Fruit fly (Drosophila melanogaster) whole organism, wandering third instar larva: ENCODE data around the gene mio.

Source experiments
- Abd-B ChIP-seq: fragments of >200 bp; optimal IDR thresholded peaks from 2 replicates; lab custom pipeline; 2017; ENCODE audit warnings: missing biosample characterization, missing genetic modification characterization
- CG32264 ChIP-seq: fragments of 200-800 bp; sonication (Bioruptor generic); optimal IDR thresholded peaks from 2 replicates; lab custom pipeline; 2016; ENCODE audit warnings: missing biosample characterization, missing genetic modification characterization
- CG9705 ChIP-seq: fragments of 200-800 bp; sonication (Bioruptor generic); optimal IDR thresholded peaks from 2 replicates; lab custom pipeline; 2018; ENCODE audit warnings: missing biosample characterization, mild to moderate bottlenecking, missing genetic modification characterization
- CrebA ChIP-seq: fragments of 200-800 bp; sonication (Bioruptor generic); optimal IDR thresholded peaks from 2 replicates; lab custom pipeline; 2016; ENCODE audit warnings: missing biosample characterization, mild to moderate bottlenecking, missing genetic modification characterization, borderline replicate concordance
- Dfd ChIP-seq: fragments of >200 bp; optimal IDR thresholded peaks from 2 replicates; lab custom pipeline; 2017; ENCODE audit warnings: missing biosample characterization, missing genetic modification characterization
- Dif ChIP-seq: fragments of 200-275, 200-300 bp; sonication (Bioruptor generic); optimal IDR thresholded peaks from 2 replicates; lab custom pipeline; 2018; ENCODE audit warnings: missing biosample characterization, missing genetic modification characterization; ENCODE audit not compliant: partially characterized antibody
- GATAd ChIP-seq: sonication (Bioruptor generic); optimal IDR thresholded peaks from 2 replicates; lab custom pipeline; 2016; ENCODE audit warnings: missing biosample characterization, missing genetic modification characterization
- HLH106 ChIP-seq: fragments of 200-800 bp; optimal IDR thresholded peaks from 3 replicates; lab custom pipeline; 2019; ENCODE audit warnings: missing biosample characterization, mild to moderate bottlenecking, missing genetic modification characterization, moderate library complexity
- Hnf4 ChIP-seq: fragments of 200-800 bp; sonication (Bioruptor generic); optimal IDR thresholded peaks from 2 replicates; lab custom pipeline; 2016; ENCODE audit warnings: missing biosample characterization, mild to moderate bottlenecking, missing genetic modification characterization
- Hr78 ChIP-seq: fragments of >200 bp; optimal IDR thresholded peaks from 2 replicates; lab custom pipeline; 2017; ENCODE audit warnings: missing biosample characterization, missing genetic modification characterization
- Hr83 ChIP-seq: fragments of 200-300 bp; sonication (Bioruptor generic); optimal IDR thresholded peaks from 2 replicates; lab custom pipeline; 2016; ENCODE audit warnings: missing biosample characterization, mild to moderate bottlenecking, missing genetic modification characterization, moderate library complexity; ENCODE audit not compliant: poor library complexity, severe bottlenecking
- Jra ChIP-seq: sonication (Bioruptor generic); optimal IDR thresholded peaks from 2 replicates; lab custom pipeline; 2016; ENCODE audit warnings: missing biosample characterization, missing genetic modification characterization
- Mio ChIP-seq: sonication (Bioruptor generic); optimal IDR thresholded peaks from 2 replicates; lab custom pipeline; 2016; ENCODE audit warnings: missing biosample characterization, missing genetic modification characterization
- Myc ChIP-seq: fragments of >200 bp; optimal IDR thresholded peaks from 2 replicates; lab custom pipeline; 2017
- N ChIP-seq: fragments of >200 bp; optimal IDR thresholded peaks from 2 replicates; lab custom pipeline; 2018; ENCODE audit warnings: missing biosample characterization, missing external identifiers, missing genetic modification characterization
- OdsH ChIP-seq: fragments of 200-800 bp; sonication (Bioruptor generic); optimal IDR thresholded peaks from 2 replicates; lab custom pipeline; 2016; ENCODE audit warnings: missing biosample characterization, mild to moderate bottlenecking, missing genetic modification characterization
- Rel ChIP-seq, 2 experiments: fragments of 200-800 bp; sonication (Bioruptor generic) in 1 of 2; optimal IDR thresholded peaks; 2 replicates in 1 of 2; 3 replicates in 1 of 2; lab custom pipeline; 2016 to 2019; ENCODE audit warnings: mild to moderate bottlenecking in 2 of 2, missing biosample characterization in 2 of 2, missing genetic modification characterization in 2 of 2, moderate library complexity in 1 of 2
- Sp1 ChIP-seq: fragments of 200-800 bp; sonication (Bioruptor generic); optimal IDR thresholded peaks from 3 replicates; lab custom pipeline; 2019; ENCODE audit warnings: missing biosample characterization, mild to moderate bottlenecking, missing genetic modification characterization, moderate library complexity
- Vsx2 ChIP-seq: fragments of 200-300, 225-300 bp; sonication (Bioruptor generic); optimal IDR thresholded peaks from 2 replicates; lab custom pipeline; 2018; ENCODE audit warnings: missing biosample characterization, missing genetic modification characterization; ENCODE audit not compliant: partially characterized antibody
- br ChIP-seq: fragments of 200-800 bp; sonication (Bioruptor generic); optimal IDR thresholded peaks from 2 replicates; lab custom pipeline; 2016; ENCODE audit warnings: missing biosample characterization, missing genetic modification characterization
- brk ChIP-seq: fragments of 200-800 bp; sonication (Bioruptor generic); optimal IDR thresholded peaks from 2 replicates; lab custom pipeline; 2016; ENCODE audit warnings: missing biosample characterization, mild to moderate bottlenecking, missing genetic modification characterization
- dl ChIP-seq, 2 experiments: fragments of 175-275, 200-275 bp in 1 of 2; fragments of 200-275 bp in 1 of 2; sonication (Bioruptor generic); optimal IDR thresholded peaks; lab custom pipeline; 2018; ENCODE audit warnings: mild to moderate bottlenecking in 2 of 2, missing biosample characterization in 2 of 2, missing genetic modification characterization in 2 of 2, moderate library complexity in 2 of 2; ENCODE audit not compliant: partially characterized antibody in 2 of 2, insufficient read depth in 1 of 2
- dmrt93B ChIP-seq: fragments of 200-800 bp; sonication (Bioruptor generic); optimal IDR thresholded peaks from 2 replicates; lab custom pipeline; 2018; ENCODE audit warnings: missing biosample characterization, mild to moderate bottlenecking, missing genetic modification characterization
- dsf ChIP-seq: sonication (Bioruptor generic); optimal IDR thresholded peaks from 2 replicates; lab custom pipeline; 2016; ENCODE audit warnings: missing biosample characterization, missing genetic modification characterization, borderline replicate concordance
- ey ChIP-seq: fragments of 200-800 bp; sonication (Bioruptor generic); optimal IDR thresholded peaks from 2 replicates; lab custom pipeline; 2016; ENCODE audit warnings: missing biosample characterization, missing genetic modification characterization
- foxo ChIP-seq, 2 experiments: fragments of 200-800 bp; sonication (Bioruptor generic); optimal IDR thresholded peaks; 2 replicates in 1 of 2; 3 replicates in 1 of 2; lab custom pipeline; 2016 to 2017; ENCODE audit warnings: missing biosample characterization in 2 of 2, missing genetic modification characterization in 2 of 2
- fru ChIP-seq: fragments of 200-800 bp; sonication (Bioruptor generic); optimal IDR thresholded peaks from 3 replicates; lab custom pipeline; 2016; ENCODE audit warnings: missing biosample characterization, mild to moderate bottlenecking, missing genetic modification characterization
- h ChIP-seq: fragments of 200-800 bp; sonication (Bioruptor generic); optimal IDR thresholded peaks from 3 replicates; lab custom pipeline; 2016; ENCODE audit warnings: missing biosample characterization, mild to moderate bottlenecking, missing genetic modification characterization
- jim ChIP-seq: fragments of 175-275, 200-325 bp; sonication (Bioruptor generic); optimal IDR thresholded peaks from 2 replicates; lab custom pipeline; 2016; ENCODE audit warnings: missing biosample characterization, mild to moderate bottlenecking, missing genetic modification characterization
- lola ChIP-seq: fragments of >200 bp; optimal IDR thresholded peaks from 2 replicates; lab custom pipeline; 2017; ENCODE audit warnings: missing biosample characterization, missing genetic modification characterization
- pan ChIP-seq: fragments of >200 bp; optimal IDR thresholded peaks from 2 replicates; lab custom pipeline; 2017
- psq ChIP-seq: fragments of 200-800 bp; sonication (Bioruptor generic); optimal IDR thresholded peaks from 3 replicates; lab custom pipeline; 2017; ENCODE audit warnings: missing biosample characterization, mild to moderate bottlenecking, missing genetic modification characterization, moderate library complexity
- rgr ChIP-seq: fragments of 200-800 bp; sonication (Bioruptor generic); optimal IDR thresholded peaks from 3 replicates; lab custom pipeline; 2016; ENCODE audit warnings: missing biosample characterization, mild to moderate bottlenecking, missing genetic modification characterization
- sage ChIP-seq: fragments of 200-800 bp; sonication (Bioruptor generic); optimal IDR thresholded peaks from 2 replicates; lab custom pipeline; 2016; ENCODE audit warnings: missing biosample characterization, mild to moderate bottlenecking, missing genetic modification characterization
- sv ChIP-seq: fragments of 200-800 bp; sonication (Bioruptor generic); optimal IDR thresholded peaks from 3 replicates; lab custom pipeline; 2016; ENCODE audit warnings: missing biosample characterization, missing genetic modification characterization
- tai ChIP-seq: sonication (Bioruptor generic); optimal IDR thresholded peaks from 2 replicates; lab custom pipeline; 2016; ENCODE audit warnings: missing biosample characterization, missing genetic modification characterization
- usp ChIP-seq: fragments of >200 bp; optimal IDR thresholded peaks from 2 replicates; lab custom pipeline; 2017; ENCODE audit warnings: missing biosample characterization, missing genetic modification characterization
- woc ChIP-seq: sonication (Bioruptor generic); optimal IDR thresholded peaks from 2 replicates; lab custom pipeline; 2016; ENCODE audit warnings: missing biosample characterization, mild to moderate bottlenecking, missing genetic modification characterization

mio gene

dm6 chr2L:2227316-2227715, 10.2 kb downstream of the mio start:
- TF ChIP-seq Hr83 (GFP tag; lab: Kevin White, UChicago) (peak; percentile 10), Sp1 (peak; percentile 38), Hr78 (no peak), rgr (GFP tag; lab: Kevin White, UChicago) (peak; percentile 76), Rel (GFP tag; optimal IDR thresholded peaks at IDR 0.05; lab: Kevin White, UChicago) (no peak), Rel (tag; optimal IDR thresholded peaks at IDR 0.05; lab: Kevin White, UChicago) (no peak), Myc (lab: Kevin White, UChicago) (no peak), OdsH (GFP tag; lab: Kevin White, UChicago) (peak; percentile 78), psq (GFP tag; lab: Kevin White, UChicago) (peak; percentile 16), jim (GFP tag; lab: Kevin White, UChicago) (no peak), br (GFP tag; lab: Kevin White, UChicago) (peak; percentile 75), sv (GFP tag; lab: Kevin White, UChicago) (no peak), tai (GFP tag; lab: Kevin White, UChicago) (no peak), usp (GFP tag; lab: Kevin White, UChicago) (no peak), pan (lab: Kevin White, UChicago) (no peak), Dif (GFP tag; lab: Kevin White, UChicago) (no peak), CG32264 (GFP tag; lab: Kevin White, UChicago) (no peak), HLH106 (tag; lab: Kevin White, UChicago) (peak; percentile 46), woc (no peak), dsf (GFP tag; lab: Kevin White, UChicago) (no peak), Jra (peak; percentile 45), Abd-B (GFP tag; lab: Kevin White, UChicago) (no peak), Hnf4 (GFP tag; lab: Kevin White, UChicago) (peak; percentile 79), fru (peak; percentile 63), GATAd (GFP tag; lab: Kevin White, UChicago) (no peak), Vsx2 (GFP tag; lab: Kevin White, UChicago) (no peak), N (GFP tag; lab: Kevin White, UChicago) (no peak), CrebA (no peak), ey (GFP tag; lab: Kevin White, UChicago) (peak; percentile 66), dmrt93B (no peak), foxo (GFP tag; optimal IDR thresholded peaks at IDR 0.05; lab: Kevin White, UChicago) (peak in 1 of 2 experiments; percentile 72), Dfd (GFP tag; lab: Kevin White, UChicago) (no peak), CG9705 (no peak), lola (GFP tag; lab: Kevin White, UChicago) (no peak), sage (GFP tag; lab: Kevin White, UChicago) (peak; percentile 4), dl (GFP tag; optimal IDR thresholded peaks at IDR 0.05; lab: Kevin White, UChicago; ENCODE audit: insufficient read depth in 1 of 2, partially characterized antibody in 2 of 2) (no peak), brk (GFP tag; lab: Kevin White, UChicago) (peak; percentile 52), h (GFP tag; lab: Kevin White, UChicago) (peak; percentile 63), Mio (GFP tag; lab: Kevin White, UChicago) (no peak)

DNA sequence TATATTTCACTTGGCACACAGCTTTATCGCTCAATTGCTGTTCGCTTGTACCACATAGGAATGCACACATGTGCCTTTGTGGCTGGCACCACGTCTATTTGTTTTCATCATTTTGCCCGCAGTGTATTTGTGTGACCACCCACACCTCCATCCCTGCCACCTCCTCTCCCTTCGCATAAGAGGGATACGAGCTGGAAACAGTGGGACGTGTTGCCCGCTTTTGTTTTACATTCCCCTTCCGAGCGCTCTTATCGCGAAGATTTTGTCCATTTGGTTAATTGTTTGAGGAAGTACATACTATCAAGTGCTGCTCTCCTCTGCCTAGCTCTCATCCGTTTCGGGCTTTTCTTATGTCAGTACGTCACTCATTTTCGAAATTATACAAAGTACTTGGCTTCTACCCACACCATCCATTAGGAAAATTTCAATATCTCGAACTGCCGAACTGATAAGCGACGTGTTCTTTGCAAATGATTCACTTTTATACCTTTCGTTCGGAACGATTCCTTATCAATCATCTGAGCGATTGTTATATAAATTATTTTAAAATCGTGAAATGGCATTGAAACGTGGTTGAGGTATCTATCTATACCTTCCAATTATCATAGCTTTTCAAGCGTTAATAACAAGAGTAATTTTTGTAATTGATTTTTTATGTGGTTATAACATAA, 11.2 kb downstream of the mio start:
- TF ChIP-seq h (GFP tag; lab: Kevin White, UChicago) (peak; percentile 42), Rel (GFP tag; optimal IDR thresholded peaks at IDR 0.05; lab: Kevin White, UChicago) (no peak), Rel (tag; optimal IDR thresholded peaks at IDR 0.05; lab: Kevin White, UChicago) (peak; percentile 16), foxo (GFP tag; optimal IDR thresholded peaks at IDR 0.05; lab: Kevin White, UChicago) (no peak), OdsH (GFP tag; lab: Kevin White, UChicago) (no peak), woc (no peak), Sp1 (no peak), tai (GFP tag; lab: Kevin White, UChicago) (no peak), Hr78 (no peak), Hr83 (GFP tag; lab: Kevin White, UChicago) (peak; percentile 7), dl (GFP tag; optimal IDR thresholded peaks at IDR 0.05; lab: Kevin White, UChicago; ENCODE audit: insufficient read depth in 1 of 2, partially characterized antibody in 2 of 2) (no peak), usp (GFP tag; lab: Kevin White, UChicago) (no peak), Mio (GFP tag; lab: Kevin White, UChicago) (no peak), psq (GFP tag; lab: Kevin White, UChicago) (peak; percentile 52), Dif (GFP tag; lab: Kevin White, UChicago) (no peak), Abd-B (GFP tag; lab: Kevin White, UChicago) (no peak), Jra (no peak), jim (GFP tag; lab: Kevin White, UChicago) (no peak), Vsx2 (GFP tag; lab: Kevin White, UChicago) (no peak)
